Worm (Caenorhabditis elegans) whole organism, young adult: Measurements from ENCODE around the gene nspd-6.

Experiments
- F22D6.2 ChIP-seq: sonication (generic microtip); optimal IDR thresholded peaks from 2 replicates; lab custom pipeline; 2016; ENCODE audit warnings: mild to moderate bottlenecking, missing genetic modification characterization, missing compliant biosample characterization
- F57A8.1 ChIP-seq: fragments of 200-800 bp; sonication (Bioruptor generic); optimal IDR thresholded peaks from 2 replicates; lab custom pipeline; 2018; ENCODE audit warnings: mild to moderate bottlenecking, missing genetic modification characterization, moderate library complexity, missing compliant biosample characterization
- T26A5.8 ChIP-seq: sonication (generic microtip); optimal IDR thresholded peaks from 2 replicates; lab custom pipeline; 2016; ENCODE audit warnings: missing genetic modification characterization, missing compliant biosample characterization
- attf-5 ChIP-seq: fragments of 200-800 bp; sonication (Bioruptor generic); optimal IDR thresholded peaks from 2 replicates; lab custom pipeline; 2018; ENCODE audit warnings: mild to moderate bottlenecking, missing genetic modification characterization, missing compliant biosample characterization
- ceh-27 ChIP-seq: fragments of 200-800 bp; sonication (Bioruptor generic); optimal IDR thresholded peaks from 2 replicates; lab custom pipeline; 2018; ENCODE audit warnings: mild to moderate bottlenecking, missing genetic modification characterization, moderate library complexity, missing compliant biosample characterization
- ceh-40 ChIP-seq: fragments of 200-800 bp; sonication (Bioruptor generic); IDR thresholded peaks from 2 replicates; pipeline ENCODE4 v1.3.6; 2022; ENCODE audit warnings: missing genetic modification characterization, missing compliant biosample characterization
- dox-1 ChIP-seq: fragments of 200-800 bp; sonication (Bioruptor generic); IDR thresholded peaks from 2 replicates; pipeline ENCODE4 v1.3.6; 2022; ENCODE audit warnings: missing genetic modification reagents, missing genetic modification characterization, missing compliant biosample characterization
- dpff-1 ChIP-seq: sonication (generic microtip); optimal IDR thresholded peaks from 2 replicates; lab custom pipeline; 2017; ENCODE audit warnings: mild to moderate bottlenecking, missing genetic modification characterization, missing compliant biosample characterization
- efl-1 ChIP-seq: fragments of 150-350 bp; optimal IDR thresholded peaks from 2 replicates; lab custom pipeline; 2014; ENCODE audit warnings: missing biosample characterization, missing genetic modification reagents, missing genetic modification characterization
- egrh-3 ChIP-seq: fragments of 200-800 bp; sonication (Bioruptor generic); IDR thresholded peaks from 2 replicates; pipeline ENCODE4 v1.3.6; 2022; ENCODE audit warnings: missing genetic modification reagents, missing genetic modification characterization, missing compliant biosample characterization
- ekl-4 ChIP-seq: fragments of 200-800 bp; sonication (Bioruptor generic); IDR thresholded peaks from 2 replicates; pipeline ENCODE4 v1.3.6; 2022; ENCODE audit warnings: missing genetic modification reagents, missing genetic modification characterization, missing compliant biosample characterization
- gei-17 ChIP-seq: fragments of 200-800 bp; sonication (Bioruptor generic); optimal IDR thresholded peaks from 2 replicates; lab custom pipeline; 2018; ENCODE audit warnings: mild to moderate bottlenecking, missing genetic modification characterization, missing compliant biosample characterization
- hmg-1.2 ChIP-seq: fragments of 200-800 bp; sonication (Bioruptor generic); IDR thresholded peaks from 2 replicates; pipeline ENCODE4 v1.3.6; 2022; ENCODE audit warnings: missing genetic modification reagents, missing genetic modification characterization, missing compliant biosample characterization
- let-607 ChIP-seq, 2 experiments: fragments of 200-800 bp in 1 of 2; sonication (Bioruptor generic) in 1 of 2; sonication (generic microtip) in 1 of 2; optimal IDR thresholded peaks; 2 replicates each; lab custom pipeline; 2016 to 2018; ENCODE audit warnings: mild to moderate bottlenecking in 2 of 2, missing compliant biosample characterization in 2 of 2, missing genetic modification characterization in 2 of 2, moderate library complexity in 2 of 2, missing genotype in 1 of 2
- madf-3 ChIP-seq: fragments of 200-800 bp; sonication (Bioruptor generic); IDR thresholded peaks from 2 replicates; pipeline ENCODE4 v1.3.6; 2022; ENCODE audit warnings: missing genetic modification reagents, missing genetic modification characterization, missing compliant biosample characterization
- madf-6 ChIP-seq: fragments of 200-800 bp; sonication (Bioruptor generic); IDR thresholded peaks from 2 replicates; pipeline ENCODE4 v1.3.6; 2022; ENCODE audit warnings: missing genetic modification reagents, missing genetic modification characterization, missing compliant biosample characterization
- madf-8 ChIP-seq: fragments of 200-800 bp; sonication (Bioruptor generic); conservative IDR thresholded peaks from 2 replicates; pipeline ENCODE4 v1.3.6; 2022; ENCODE audit warnings: missing genetic modification reagents, missing genetic modification characterization, missing compliant biosample characterization
- mel-28 ChIP-seq: sonication (generic microtip); optimal IDR thresholded peaks from 2 replicates; lab custom pipeline; 2016; ENCODE audit warnings: borderline replicate concordance, mild to moderate bottlenecking, missing genetic modification characterization, missing compliant biosample characterization
- mxl-1 ChIP-seq: sonication (generic microtip); optimal IDR thresholded peaks from 2 replicates; lab custom pipeline; 2016; ENCODE audit warnings: missing genetic modification characterization, missing compliant biosample characterization
- nhr-27 ChIP-seq: fragments of 200-800 bp; sonication (Bioruptor generic); optimal IDR thresholded peaks from 2 replicates; lab custom pipeline; 2018; ENCODE audit warnings: mild to moderate bottlenecking, missing genetic modification characterization, moderate library complexity, missing compliant biosample characterization
- pbrm-1 ChIP-seq: fragments of 200-800 bp; sonication (Bioruptor generic); IDR thresholded peaks from 2 replicates; pipeline ENCODE4 v1.3.6; 2022; ENCODE audit warnings: missing genetic modification reagents, missing genetic modification characterization, missing compliant biosample characterization
- sdz-38 ChIP-seq: sonication (generic microtip); optimal IDR thresholded peaks from 2 replicates; lab custom pipeline; 2016; ENCODE audit warnings: missing genotype, missing genetic modification characterization, missing compliant biosample characterization
- snpc-4 ChIP-seq, 5 experiments: fragments of 150-350 bp in 1 of 5; sonication (generic microtip) in 4 of 5; optimal IDR thresholded peaks; 2 replicates each; lab custom pipeline; 2014 to 2018; ENCODE audit warnings: missing genetic modification characterization in 5 of 5, missing biosample characterization in 3 of 5, antibody characterized with exemption in 2 of 5, mild to moderate bottlenecking in 2 of 5, missing compliant biosample characterization in 2 of 5, missing genotype in 2 of 5, moderate library complexity in 2 of 5, missing genetic modification reagents in 1 of 5
- somi-1 ChIP-seq: fragments of 200-800 bp; sonication (Bioruptor generic); optimal IDR thresholded peaks from 2 replicates; lab custom pipeline; 2018; ENCODE audit warnings: mild to moderate bottlenecking, missing genetic modification characterization, missing compliant biosample characterization
- sptf-2 ChIP-seq: fragments of 200-800 bp; sonication (Bioruptor generic); optimal IDR thresholded peaks from 2 replicates; lab custom pipeline; 2018; ENCODE audit warnings: mild to moderate bottlenecking, missing genetic modification characterization, missing compliant biosample characterization
- tbp1 ChIP-seq: fragments of 200-800 bp; sonication (Bioruptor generic); optimal IDR thresholded peaks from 2 replicates; lab custom pipeline; 2018; ENCODE audit warnings: mild to moderate bottlenecking, missing genetic modification characterization, missing compliant biosample characterization
- tlf-1 ChIP-seq: fragments of 200-800 bp; sonication (Bioruptor generic); optimal IDR thresholded peaks from 2 replicates; lab custom pipeline; 2018; ENCODE audit warnings: mild to moderate bottlenecking, missing genetic modification characterization, missing compliant biosample characterization
- unc-130 ChIP-seq: sonication (generic microtip); optimal IDR thresholded peaks from 2 replicates; lab custom pipeline; 2016; ENCODE audit warnings: missing genetic modification reagents, missing genetic modification characterization, missing compliant biosample characterization
- zfh-2 ChIP-seq: fragments of 200-800 bp; sonication (Bioruptor generic); conservative IDR thresholded peaks from 2 replicates; pipeline ENCODE4 v1.3.6; 2022; ENCODE audit warnings: missing genetic modification reagents, missing genetic modification characterization, missing compliant biosample characterization
- ztf-18 ChIP-seq: sonication (generic microtip); optimal IDR thresholded peaks from 2 replicates; lab custom pipeline; 2016; ENCODE audit warnings: missing genotype, mild to moderate bottlenecking, missing genetic modification characterization, missing compliant biosample characterization
- ztf-25 ChIP-seq: fragments of 200-800 bp; sonication (Bioruptor generic); IDR thresholded peaks from 2 replicates; pipeline ENCODE4 v1.3.6; 2022; ENCODE audit warnings: missing genetic modification reagents, missing genetic modification characterization, missing compliant biosample characterization

The nspd-6 gene

ce11 chrIV:5206716-5207115, 41.2 kb upstream of the nspd-6 start (continued):
- TF ChIP-seq mxl-1 (tag; lab: Kevin White, UChicago) (no peak), madf-6 (GFP tag; lab: Robert Waterston, UW) (no peak), ztf-25 (GFP tag; lab: Robert Waterston, UW) (no peak), dpff-1 (tag; lab: Kevin White, UChicago) (no peak), ztf-18 (tag; lab: Kevin White, UChicago) (no peak), snpc-4 (GFP tag; optimal IDR thresholded peaks at IDR 0.05; lab: Kevin White, UChicago) (no peak), snpc-4 (tag; optimal IDR thresholded peaks at IDR 0.05; lab: Kevin White, UChicago) (peak in 1 of 4 experiments; percentile 74), madf-3 (GFP tag; lab: Robert Waterston, UW) (no peak), hmg-1.2 (no peak), dox-1 (GFP tag; lab: Robert Waterston, UW) (no peak), mel-28 (tag; lab: Kevin White, UChicago) (no peak), ceh-27 (GFP tag; lab: Kevin White, UChicago) (no peak), T26A5.8 (no peak), egrh-3 (GFP tag; lab: Robert Waterston, UW) (no peak)
- TF ChIP-seq, all 124 proteins: peak for 6

- TF ChIP-seq hmg-1.2 (no peak), madf-6 (GFP tag; lab: Robert Waterston, UW) (no peak), somi-1 (GFP tag; lab: Kevin White, UChicago) (no peak), madf-8 (no peak), let-607 (tag; optimal IDR thresholded peaks at IDR 0.05; lab: Kevin White, UChicago) (no peak), F57A8.1 (no peak), efl-1 (GFP tag; lab: Kevin White, UChicago) (no peak), ztf-18 (tag; lab: Kevin White, UChicago) (no peak), F22D6.2 (tag; lab: Kevin White, UChicago) (no peak)
Measured at ce11 chrIV:5204573-5204972, 39.0 kb upstream of the nspd-6 start, which contains the start of gene tni-4. TSS of gene tni-4 (plus strand) at chrIV:5204591.

ce11 chrIV:5202575-5202974, 37.0 kb upstream of the nspd-6 start:
- TF ChIP-seq F22D6.2 (tag; lab: Kevin White, UChicago), result no peak
- TF ChIP-seq madf-8, result no peak
- no peak for TF ChIP-seq attf-5
- TF ChIP-seq madf-3 (GFP tag; lab: Robert Waterston, UW), result no peak
- TF ChIP-seq sdz-38, result no peak
- TF ChIP-seq egrh-3 (GFP tag; lab: Robert Waterston, UW), result no peak
- TF ChIP-seq unc-130, result no peak
- TF ChIP-seq sptf-2 (GFP tag; lab: Kevin White, UChicago), result no peak

ce11 chrIV:5200813-5201212, 35.3 kb upstream of the nspd-6 start:
- TF ChIP-seq ekl-4 (no peak), tlf-1 (GFP tag; lab: Kevin White, UChicago) (no peak), gei-17 (GFP tag; lab: Kevin White, UChicago) (no peak), zfh-2 (GFP tag; lab: Robert Waterston, UW) (no peak)

- TF ChIP-seq tbp1 (GFP tag; lab: Kevin White, UChicago) (no peak), nhr-27 (tag; lab: Kevin White, UChicago) (no peak), pbrm-1 (no peak), sdz-38 (no peak), ceh-40 (GFP tag; lab: Robert Waterston, UW) (no peak)
Measured at ce11 chrIV:5195531-5195930, 30.0 kb upstream of the nspd-6 start, which contains the start of gene gpa-18. TSS of gene gpa-18 (minus strand) at chrIV:5195631.
